Worm (Caenorhabditis elegans) whole organism, L4 larva: ENCODE measurements around the gene pptr-1.

Experiments
- D1046.2 ChIP-seq: fragments of 200-800 bp; sonication (Bioruptor generic); IDR thresholded peaks from 2 replicates; pipeline ENCODE4 v1.3.6; 2022; ENCODE audit warnings: missing genetic modification characterization, missing compliant biosample characterization
- F26F4.8 ChIP-seq: fragments of 200-800 bp; sonication (Bioruptor generic); conservative IDR thresholded peaks from 2 replicates; pipeline ENCODE4 v1.3.6; 2022; ENCODE audit warnings: missing genetic modification characterization, missing compliant biosample characterization
- T20F7.1 ChIP-seq: fragments of 200-800 bp; sonication (Bioruptor generic); optimal IDR thresholded peaks from 2 replicates; lab custom pipeline; 2018; ENCODE audit warnings: mild to moderate bottlenecking, missing genetic modification characterization, missing compliant biosample characterization
- aha-1 ChIP-seq: fragments of 150-350 bp; peaks from one replicate; lab custom pipeline; 2014; ENCODE audit warnings: missing biosample characterization, missing genetic modification characterization
- arid-1 ChIP-seq: fragments of 200-800 bp; sonication (Bioruptor generic); conservative IDR thresholded peaks from 2 replicates; pipeline ENCODE4 v1.3.6; 2022; ENCODE audit warnings: missing genetic modification reagents, missing genetic modification characterization, missing compliant biosample characterization
- ceh-20 ChIP-seq: fragments of 200-800 bp; sonication (Bioruptor generic); IDR thresholded peaks from 2 replicates; pipeline ENCODE4 v1.3.6; 2022; ENCODE audit warnings: missing genetic modification reagents, missing genetic modification characterization, missing compliant biosample characterization
- ceh-28 ChIP-seq: fragments of 150-350 bp; optimal IDR thresholded peaks from 2 replicates; lab custom pipeline; 2014; ENCODE audit warnings: missing biosample characterization, missing genetic modification reagents, missing genetic modification characterization
- daf-16 ChIP-seq, 3 experiments: sonication (generic microtip); optimal IDR thresholded peaks; 2 replicates each; lab custom pipeline; 2016 to 2017; ENCODE audit warnings: missing genetic modification characterization in 3 of 3, missing genetic modification reagents in 3 of 3, mild to moderate bottlenecking in 2 of 3, missing compliant biosample characterization in 2 of 3, missing biosample characterization in 1 of 3, moderate library complexity in 1 of 3
- daf-8 ChIP-seq: fragments of 200-800 bp; sonication (Bioruptor generic); IDR thresholded peaks from 2 replicates; pipeline ENCODE4 v1.3.6; 2022; ENCODE audit warnings: missing genetic modification characterization, missing compliant biosample characterization
- dmd-6 ChIP-seq: fragments of 200-800 bp; sonication (Bioruptor generic); IDR thresholded peaks from 2 replicates; pipeline ENCODE4 v1.3.6; 2022; ENCODE audit warnings: missing genetic modification reagents, missing genetic modification characterization, missing compliant biosample characterization
- dmd-8 ChIP-seq: fragments of 200-800 bp; sonication (Bioruptor generic); IDR thresholded peaks from 2 replicates; pipeline ENCODE4 v1.3.6; 2022; ENCODE audit warnings: missing genetic modification characterization, missing compliant biosample characterization
- dve-1 ChIP-seq: sonication (generic microtip); optimal IDR thresholded peaks from 2 replicates; lab custom pipeline; 2017; ENCODE audit warnings: antibody characterized with exemption, mild to moderate bottlenecking, missing genetic modification characterization, missing compliant biosample characterization; ENCODE audit not compliant: insufficient read depth
- egl-43 ChIP-seq: fragments of 200-800 bp; sonication (Bioruptor generic); IDR thresholded peaks from 2 replicates; pipeline ENCODE4 v1.3.6; 2022; ENCODE audit warnings: missing genetic modification reagents, missing genetic modification characterization, missing compliant biosample characterization
- hif-1 ChIP-seq, 2 experiments: sonication (generic microtip); optimal IDR thresholded peaks; 2 replicates each; lab custom pipeline; 2016 to 2017; ENCODE audit warnings: missing compliant biosample characterization in 2 of 2, missing genetic modification characterization in 2 of 2, missing genetic modification reagents in 2 of 2, missing genotype in 2 of 2, mild to moderate bottlenecking in 1 of 2
- hlh-11 ChIP-seq: fragments of 200-800 bp; sonication (Bioruptor generic); optimal IDR thresholded peaks from 2 replicates; lab custom pipeline; 2018; ENCODE audit warnings: mild to moderate bottlenecking, missing genetic modification characterization, missing compliant biosample characterization
- hlh-30 ChIP-seq: sonication (generic microtip); optimal IDR thresholded peaks from 2 replicates; lab custom pipeline; 2017; ENCODE audit warnings: antibody characterized with exemption, mild to moderate bottlenecking, missing genetic modification characterization, missing compliant biosample characterization; ENCODE audit not compliant: insufficient read depth
- jun-1 ChIP-seq: fragments of 150-350 bp; optimal IDR thresholded peaks from 2 replicates; lab custom pipeline; 2014; ENCODE audit warnings: missing biosample characterization, missing genetic modification reagents, missing genetic modification characterization
- lim-7 ChIP-seq: fragments of 200-800 bp; sonication (Bioruptor generic); IDR thresholded peaks from 2 replicates; pipeline ENCODE4 v1.3.6; 2022; ENCODE audit warnings: missing genetic modification characterization, missing compliant biosample characterization
- lin-1 ChIP-seq: fragments of 200-800 bp; sonication (Bioruptor generic); IDR thresholded peaks from 2 replicates; pipeline ENCODE4 v1.3.6; 2022; ENCODE audit warnings: missing genetic modification reagents, missing genetic modification characterization, missing compliant biosample characterization
- lin-38 ChIP-seq: fragments of 200-800 bp; sonication (Bioruptor generic); IDR thresholded peaks from 2 replicates; pipeline ENCODE4 v1.3.6; 2022; ENCODE audit warnings: missing genetic modification reagents, missing genetic modification characterization, missing compliant biosample characterization
- lin-39 ChIP-seq: fragments of 150-350 bp; optimal IDR thresholded peaks from 2 replicates; lab custom pipeline; 2014; ENCODE audit warnings: missing biosample characterization, missing genetic modification reagents, missing genetic modification characterization
- lir-3 ChIP-seq: sonication (generic microtip); optimal IDR thresholded peaks from 2 replicates; lab custom pipeline; 2016; ENCODE audit warnings: mild to moderate bottlenecking, missing genetic modification characterization, missing compliant biosample characterization
- madf-9 ChIP-seq: fragments of 200-800 bp; sonication (Bioruptor generic); conservative IDR thresholded peaks from 2 replicates; pipeline ENCODE4 v1.3.6; 2022; ENCODE audit warnings: missing genetic modification reagents, missing genetic modification characterization, missing compliant biosample characterization
- mdl-1 ChIP-seq, 2 experiments: fragments of 150-350 bp in 1 of 2; sonication (generic microtip) in 1 of 2; optimal IDR thresholded peaks; 2 replicates each; lab custom pipeline; 2014 to 2017; ENCODE audit warnings: missing biosample characterization in 2 of 2, missing genetic modification characterization in 2 of 2
- nhr-10 ChIP-seq: fragments of 150-350 bp; optimal IDR thresholded peaks from 2 replicates; lab custom pipeline; 2014; ENCODE audit warnings: missing biosample characterization, missing genetic modification characterization
- nhr-102 ChIP-seq: sonication (generic microtip); optimal IDR thresholded peaks from 2 replicates; lab custom pipeline; 2016; ENCODE audit warnings: mild to moderate bottlenecking, missing genetic modification characterization, moderate library complexity, missing compliant biosample characterization
- nhr-25 ChIP-seq: sonication (generic microtip); optimal IDR thresholded peaks from 2 replicates; lab custom pipeline; 2017; ENCODE audit warnings: missing genetic modification characterization, mild to moderate bottlenecking, missing compliant biosample characterization, antibody characterized with exemption, moderate library complexity, borderline replicate concordance; ENCODE audit not compliant: insufficient read depth
- nhr-28 ChIP-seq: fragments of 150-350 bp; optimal IDR thresholded peaks from 2 replicates; lab custom pipeline; 2014; ENCODE audit warnings: missing biosample characterization, missing genetic modification characterization
- nhr-41 ChIP-seq: fragments of 200-800 bp; sonication (Bioruptor generic); IDR thresholded peaks from 2 replicates; pipeline ENCODE4 v1.3.6; 2022; ENCODE audit warnings: missing genetic modification reagents, missing genetic modification characterization, missing compliant biosample characterization
- nhr-42 ChIP-seq: fragments of 200-800 bp; sonication (Bioruptor generic); IDR thresholded peaks from 2 replicates; pipeline ENCODE4 v1.3.6; 2022; ENCODE audit warnings: missing genetic modification characterization, missing compliant biosample characterization
- nhr-48 ChIP-seq: sonication (generic microtip); optimal IDR thresholded peaks from 2 replicates; lab custom pipeline; 2016; ENCODE audit warnings: mild to moderate bottlenecking, missing genetic modification characterization, missing compliant biosample characterization
- nhr-76 ChIP-seq: fragments of 150-350 bp; optimal IDR thresholded peaks from 2 replicates; lab custom pipeline; 2014; ENCODE audit warnings: missing biosample characterization, missing genetic modification characterization
- nhr-77 ChIP-seq: fragments of 150-350 bp; optimal IDR thresholded peaks from 2 replicates; lab custom pipeline; 2014; ENCODE audit warnings: missing biosample characterization, missing genetic modification characterization
- pqm-1 ChIP-seq: sonication (generic microtip); optimal IDR thresholded peaks from 2 replicates; lab custom pipeline; 2017; ENCODE audit warnings: missing biosample characterization, missing genetic modification characterization
- rbr-2 ChIP-seq: sonication (generic microtip); optimal IDR thresholded peaks from 2 replicates; lab custom pipeline; 2016; ENCODE audit warnings: missing genotype, missing genetic modification characterization, missing compliant biosample characterization
- saeg-2 ChIP-seq: fragments of 200-800 bp; sonication (Bioruptor generic); IDR thresholded peaks from 2 replicates; pipeline ENCODE4 v1.3.6; 2022; ENCODE audit warnings: missing genetic modification reagents, missing genetic modification characterization, missing compliant biosample characterization
- set-16 ChIP-seq: fragments of 200-800 bp; sonication (Bioruptor generic); IDR thresholded peaks from 2 replicates; pipeline ENCODE4 v1.3.6; 2022; ENCODE audit warnings: missing genetic modification reagents, missing genetic modification characterization, missing compliant biosample characterization
- tra-1 ChIP-seq: fragments of 200-800 bp; sonication (Bioruptor generic); IDR thresholded peaks from 2 replicates; pipeline ENCODE4 v1.3.6; 2022; ENCODE audit warnings: missing genetic modification reagents, missing genetic modification characterization, missing compliant biosample characterization
- zag-1 ChIP-seq: fragments of 150-350 bp; optimal IDR thresholded peaks from 2 replicates; lab custom pipeline; 2014; ENCODE audit warnings: missing biosample characterization, missing genetic modification characterization
- zip-11 ChIP-seq: fragments of 200-800 bp; sonication (Bioruptor generic); IDR thresholded peaks from 2 replicates; pipeline ENCODE4 v1.3.6; 2022; ENCODE audit warnings: missing genetic modification characterization, missing compliant biosample characterization
- zip-2 ChIP-seq: fragments of 150-350 bp; optimal IDR thresholded peaks from 2 replicates; lab custom pipeline; 2014; ENCODE audit warnings: missing biosample characterization, missing genetic modification characterization
- ztf-11 ChIP-seq: fragments of 150-350 bp; optimal IDR thresholded peaks from 2 replicates; lab custom pipeline; 2014; ENCODE audit warnings: missing biosample characterization, missing genetic modification characterization
- ztf-7 ChIP-seq: fragments of 150-350 bp; optimal IDR thresholded peaks from 2 replicates; lab custom pipeline; 2014; ENCODE audit warnings: missing biosample characterization, missing genetic modification characterization

Gene pptr-1

ce11 chrV:16390655-16391054 is 33.3 kb downstream of the pptr-1 start, which contains the start of gene gst-44 (continued):
- no peak for TF ChIP-seq saeg-2 (GFP tag; lab: Robert Waterston, UW)

ce11 chrV:16393728-16394127 is 36.4 kb downstream of the pptr-1 start, which contains the start of gene srd-63:
TSS of gene srd-63 (minus strand) at chrV:16393828.
- no peak for TF ChIP-seq ztf-7 (tag; lab: Kevin White, UChicago)
- no peak for TF ChIP-seq F26F4.8 (GFP tag; lab: Robert Waterston, UW)
- TF ChIP-seq lin-39 (tag; lab: Kevin White, UChicago): no peak
- no peak for TF ChIP-seq hlh-30 (tag; lab: Kevin White, UChicago)
- TF ChIP-seq T20F7.1: no peak
- no peak for TF ChIP-seq nhr-102 (tag; lab: Kevin White, UChicago)
- TF ChIP-seq daf-8: no peak
- no peak for TF ChIP-seq zip-2 (tag; lab: Kevin White, UChicago)
- TF ChIP-seq lin-1 (GFP tag; lab: Robert Waterston, UW): no peak
- no peak for TF ChIP-seq lim-7 (GFP tag; lab: Robert Waterston, UW)
- no peak for TF ChIP-seq arid-1
- no peak for TF ChIP-seq nhr-76 (tag; lab: Kevin White, UChicago)
- no peak for TF ChIP-seq nhr-77 (tag; lab: Kevin White, UChicago)
- no peak for TF ChIP-seq zag-1 (tag; lab: Kevin White, UChicago)
- TF ChIP-seq D1046.2: no peak
- no peak for TF ChIP-seq nhr-10 (tag; lab: Kevin White, UChicago)
- TF ChIP-seq, all 104 proteins: peak for 0

- TF ChIP-seq zip-2 (tag; lab: Kevin White, UChicago) (peak; percentile 99), dmd-8 (GFP tag; lab: Robert Waterston, UW) (no peak), nhr-25 (no peak), tra-1 (GFP tag; lab: Robert Waterston, UW) (no peak), nhr-41 (GFP tag; lab: Robert Waterston, UW) (no peak), ceh-28 (tag; lab: Kevin White, UChicago) (no peak), pqm-1 (tag; lab: Kevin White, UChicago) (peak; percentile 51), dve-1 (peak; percentile 83), ztf-11 (tag; lab: Kevin White, UChicago) (no peak), hif-1 (tag; optimal IDR thresholded peaks at IDR 0.05; lab: Kevin White, UChicago) (no peak), ceh-20 (0 out of 2 replicates have a peak, but pooled peaks have one; percentile 14), nhr-42 (GFP tag; lab: Robert Waterston, UW) (no peak), lin-38 (GFP tag; lab: Robert Waterston, UW) (no peak), set-16 (GFP tag; lab: Robert Waterston, UW) (no peak), lir-3 (no peak), nhr-102 (tag; lab: Kevin White, UChicago) (peak; percentile 57), egl-43 (GFP tag; lab: Robert Waterston, UW) (no peak), ztf-7 (tag; lab: Kevin White, UChicago) (peak; percentile 97), nhr-48 (peak; percentile 32), hlh-11 (tag; lab: Kevin White, UChicago) (peak; percentile 49), nhr-28 (tag; lab: Kevin White, UChicago) (peak; percentile 66), nhr-77 (tag; lab: Kevin White, UChicago) (peak; percentile 44), dmd-6 (peak; percentile 83), aha-1 (tag; lab: Kevin White, UChicago) (peak; percentile 14), daf-16 (GFP tag; optimal IDR thresholded peaks at IDR 0.05; lab: Kevin White, UChicago) (peak in 1 of 2 experiments; percentile 7), daf-16 (tag; optimal IDR thresholded peaks at IDR 0.05; lab: Kevin White, UChicago) (peak; percentile 89), rbr-2 (tag; lab: Kevin White, UChicago) (no peak), madf-9 (no peak), zip-11 (GFP tag; lab: Robert Waterston, UW) (no peak), mdl-1 (tag; optimal IDR thresholded peaks at IDR 0.05; lab: Kevin White, UChicago) (peak in 1 of 2 experiments; percentile 4), jun-1 (tag; lab: Kevin White, UChicago) (no peak)
Observed at ce11 chrV:16395131-16395530, 37.8 kb downstream of the pptr-1 start, which contains the start of gene F13A7.11. TSS of gene F13A7.11 (minus strand) at chrV:16395304.
